Worm (Caenorhabditis elegans): ENCODE data around the gene F44B9.2.

DNA sequence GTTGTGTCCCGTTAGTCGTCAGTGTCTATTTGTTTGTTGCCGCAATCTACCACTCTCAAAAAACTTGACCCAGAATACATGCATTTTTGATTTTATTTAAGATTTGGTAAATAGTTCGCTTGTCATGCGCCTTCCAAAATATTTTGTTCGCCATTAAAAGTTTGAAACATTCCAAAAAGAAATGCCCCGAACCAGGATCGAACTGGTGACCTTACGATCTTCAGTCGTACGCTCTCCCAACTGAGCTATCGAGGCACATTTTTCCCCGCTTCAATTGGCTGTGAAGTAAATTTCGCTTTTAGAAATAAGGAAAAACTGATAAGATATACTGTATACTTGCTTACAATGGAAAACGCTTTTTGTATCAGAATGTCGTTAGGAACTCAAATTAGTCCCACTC, 44.0 kb upstream of the F44B9.2 start:
- TF ChIP-seq B0310.2 (tag; optimal IDR thresholded peaks at IDR 0.05) (no peak), flt-1 (GFP tag; IDR thresholded peaks at IDR 0.05) (no peak), ama-1 (optimal IDR thresholded peaks at IDR 0.05) (no peak), tra-4 (tag; optimal IDR thresholded peaks at IDR 0.05) (no peak), ceh-36 (tag; optimal IDR thresholded peaks at IDR 0.05) (no peak)
